Fruit fly (Drosophila melanogaster) Kc167 (cell line): Measurements from ENCODE around the gene CG3529.

ENCODE experiments used
- insv ChIP-seq: fragments of >200 bp; optimal IDR thresholded peaks from 3 replicates; lab custom pipeline; 2018; ENCODE audit warnings: missing external identifiers
- psq ChIP-seq: fragments of >200 bp; optimal IDR thresholded peaks from 2 replicates; lab custom pipeline; 2017; ENCODE audit warnings: missing external identifiers

- TF ChIP-seq psq (lab: Kevin White, UChicago) (no peak), insv (lab: Kevin White, UChicago) (no peak)
Measured at dm6 chr3L:9425838-9426237, 20.8 kb upstream of the CG3529 start.
